Worm (Caenorhabditis elegans): ENCODE measurements around the gene C14A6.13.

The C14A6.13 gene

ce11 chrV:18137679-18138078 is 23.4 kb downstream of the C14A6.13 start:
- TF ChIP-seq rnt-1 (tag; optimal IDR thresholded peaks at IDR 0.05): no peak
- no peak for TF ChIP-seq Y116A8C.19 (tag; optimal IDR thresholded peaks at IDR 0.05; ENCODE audit: borderline replicate concordance)
- TF ChIP-seq C34B4.2 (tag; optimal IDR thresholded peaks at IDR 0.05): no peak
- no peak for TF ChIP-seq mef-2 (tag; optimal IDR thresholded peaks at IDR 0.05)
- no peak for TF ChIP-seq ceh-63 (GFP tag; optimal IDR thresholded peaks at IDR 0.05)

- TF ChIP-seq C34B4.2 (tag; optimal IDR thresholded peaks at IDR 0.05): no peak
Observed at ce11 chrV:18134378-18134777, 26.8 kb downstream of the C14A6.13 start, which contains the start of gene Y37H2A.7. Gene Y37H2A.7 (minus strand): TSS chrV:18134478.

DNA sequence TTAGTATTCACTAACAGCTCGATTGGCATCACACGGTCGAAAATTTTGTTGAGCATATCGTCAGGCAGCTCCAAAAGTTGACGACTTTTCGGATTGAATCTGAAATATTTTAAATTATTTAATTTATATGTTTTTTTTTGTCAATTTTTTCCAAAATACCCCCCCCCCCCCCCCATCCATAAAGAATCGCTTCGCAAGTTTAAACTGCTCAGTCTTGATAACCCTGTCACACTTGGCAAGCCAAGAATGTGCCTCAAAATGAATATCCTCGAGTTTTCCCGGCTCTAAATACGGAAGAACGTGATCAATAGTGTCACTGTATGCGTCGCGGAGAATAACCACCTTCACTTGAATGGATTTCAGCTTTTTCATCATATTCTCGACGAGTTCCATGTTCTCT is 28.0 kb downstream of the C14A6.13 start, which contains the start of gene Y37H2A.18:
Gene Y37H2A.18 (minus strand): TSS at position 101 of the 400 bp plus-strand sequence.
- TF ChIP-seq swsn-7 (tag; optimal IDR thresholded peaks at IDR 0.05) (no peak), mdl-1 (tag; optimal IDR thresholded peaks at IDR 0.05) (no peak), ceh-90 (tag; optimal IDR thresholded peaks at IDR 0.05) (no peak), ceh-82 (tag; optimal IDR thresholded peaks at IDR 0.05) (no peak), nhr-85 (tag) (no peak), hlh-17 (GFP tag; optimal IDR thresholded peaks at IDR 0.05; ENCODE audit: borderline replicate concordance) (no peak), ces-1 (GFP tag; optimal IDR thresholded peaks at IDR 0.05) (no peak)

- TF ChIP-seq blmp-1 (tag; optimal IDR thresholded peaks at IDR 0.05): no peak
- TF ChIP-seq pqm-1 (tag; optimal IDR thresholded peaks at IDR 0.05): no peak
- no peak for TF ChIP-seq egl-27 (tag; optimal IDR thresholded peaks at IDR 0.05)
- TF ChIP-seq nhr-76 (tag; optimal IDR thresholded peaks at IDR 0.05): no peak
- TF ChIP-seq pax-3 (tag; optimal IDR thresholded peaks at IDR 0.05): no peak
- TF ChIP-seq hlh-4 (tag; optimal IDR thresholded peaks at IDR 0.05): no peak
- no peak for TF ChIP-seq skn-1 (tag; optimal IDR thresholded peaks at IDR 0.05)
- TF ChIP-seq C16A3.4 (tag; optimal IDR thresholded peaks at IDR 0.05): no peak
- TF ChIP-seq dsc-1 (tag; optimal IDR thresholded peaks at IDR 0.05): no peak
- no peak for TF ChIP-seq C34B4.2 (tag; optimal IDR thresholded peaks at IDR 0.05)
- no peak for TF ChIP-seq aha-1 (tag; optimal IDR thresholded peaks at IDR 0.05)
- TF ChIP-seq unc-86 (tag; optimal IDR thresholded peaks at IDR 0.05): no peak
- no peak for TF ChIP-seq lin-15B (tag; optimal IDR thresholded peaks at IDR 0.05)
- no peak for TF ChIP-seq sptf-1 (tag; optimal IDR thresholded peaks at IDR 0.05)
- no peak for TF ChIP-seq nhr-90 (tag; optimal IDR thresholded peaks at IDR 0.05; ENCODE audit: poor library complexity)
Observed at ce11 chrV:18131049-18131448, 30.1 kb downstream of the C14A6.13 start, which contains the start of gene Y37H2A.12. Gene Y37H2A.12 (minus strand): TSS chrV:18131129.

- no peak for TF ChIP-seq zip-4 (GFP tag; optimal IDR thresholded peaks at IDR 0.05)
- no peak for TF ChIP-seq ets-5 (GFP tag; IDR thresholded peaks at IDR 0.05)
- TF ChIP-seq sox-4 (tag; optimal IDR thresholded peaks at IDR 0.05): no peak
- no peak for TF ChIP-seq lir-3 (tag; optimal IDR thresholded peaks at IDR 0.05; ENCODE audit: poor library complexity)
- TF ChIP-seq nhr-90 (tag; optimal IDR thresholded peaks at IDR 0.05; ENCODE audit: poor library complexity): no peak
- no peak for TF ChIP-seq nhr-20 (tag; optimal IDR thresholded peaks at IDR 0.05)
- TF ChIP-seq lin-13 (GFP tag; optimal IDR thresholded peaks at IDR 0.05): no peak
- no peak for TF ChIP-seq nhr-19 (GFP tag; conservative IDR thresholded peaks at IDR 0.05)
- TF ChIP-seq nhr-71 (tag; optimal IDR thresholded peaks at IDR 0.05): no peak
- TF ChIP-seq ceh-82 (tag; optimal IDR thresholded peaks at IDR 0.05): no peak
- no peak for TF ChIP-seq grh-1 (GFP tag; IDR thresholded peaks at IDR 0.05)
- no peak for TF ChIP-seq Y116A8C.19 (tag; optimal IDR thresholded peaks at IDR 0.05; ENCODE audit: borderline replicate concordance)
- TF ChIP-seq tlp-1 (tag; optimal IDR thresholded peaks at IDR 0.05): no peak
- TF ChIP-seq efl-1 (optimal IDR thresholded peaks at IDR 0.05): no peak
- TF ChIP-seq efl-1 (GFP tag; optimal IDR thresholded peaks at IDR 0.05 in 1 of 2): no peak
- no peak for TF ChIP-seq mdl-1 (tag; optimal IDR thresholded peaks at IDR 0.05)
- TF ChIP-seq pqm-1 (tag; optimal IDR thresholded peaks at IDR 0.05): no peak
- TF ChIP-seq irx-1 (tag; optimal IDR thresholded peaks at IDR 0.05): no peak
- no peak for TF ChIP-seq alr-1 (tag; optimal IDR thresholded peaks at IDR 0.05; ENCODE audit: borderline replicate concordance)
- no peak for TF ChIP-seq snu-23 (GFP tag; optimal IDR thresholded peaks at IDR 0.05)
Observed at ce11 chrV:18128545-18128944, 32.6 kb downstream of the C14A6.13 start.
